Worm (Caenorhabditis elegans) whole organism, L4/young adult: ENCODE measurements around the gene C17C3.11.

Experiments
- W03F9.2 ChIP-seq: fragments of 150-350 bp; optimal IDR thresholded peaks from 2 replicates; lab custom pipeline; 2014; ENCODE audit warnings: missing biosample characterization, missing genetic modification characterization
- dao-5 ChIP-seq: sonication (generic microtip); optimal IDR thresholded peaks from 2 replicates; lab custom pipeline; 2016; ENCODE audit warnings: missing genotype, missing genetic modification characterization, moderate library complexity, missing compliant biosample characterization
- him-1 ChIP-seq: sonication (generic microtip); optimal IDR thresholded peaks from 2 replicates; lab custom pipeline; 2016; ENCODE audit warnings: missing genotype, missing genetic modification reagents, missing genetic modification characterization, missing compliant biosample characterization

- TF ChIP-seq W03F9.2 (tag; lab: Kevin White, UChicago) (no peak), him-1 (no peak), dao-5 (no peak)
These were observed 15.0 kb upstream of the C17C3.11 start, which contains the start of gene ZK177.11 for ce11 chrII:5522637-5523036.
